Fruit fly (Drosophila melanogaster): ENCODE results near the gene dpr3.

Gene dpr3

DNA sequence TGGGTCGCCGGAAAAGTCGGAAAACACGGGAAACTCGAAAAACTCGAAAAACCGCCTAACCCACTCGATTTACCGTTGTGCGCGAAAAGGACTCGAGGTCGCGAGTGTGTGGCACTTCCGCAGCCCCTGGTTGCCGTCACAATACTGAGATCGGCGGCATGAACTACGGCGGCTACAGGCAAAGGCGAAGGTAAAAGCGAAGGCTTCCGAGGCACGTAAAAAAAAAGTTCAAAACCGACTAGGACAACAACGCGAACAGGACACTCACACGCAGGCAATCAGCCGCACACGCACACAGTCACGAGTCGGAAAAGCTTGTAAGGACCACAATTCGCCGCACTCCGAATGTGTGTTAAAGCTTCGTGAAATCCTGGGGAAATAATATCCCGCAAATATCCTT, at the start of gene dpr3:
Gene dpr3 (minus strand): TSS at position 133 of the 400 bp plus-strand sequence.
- TF ChIP-seq CG17801 (GFP tag; optimal IDR thresholded peaks at IDR 0.05; ENCODE audit: partially characterized antibody): no peak

DNA sequence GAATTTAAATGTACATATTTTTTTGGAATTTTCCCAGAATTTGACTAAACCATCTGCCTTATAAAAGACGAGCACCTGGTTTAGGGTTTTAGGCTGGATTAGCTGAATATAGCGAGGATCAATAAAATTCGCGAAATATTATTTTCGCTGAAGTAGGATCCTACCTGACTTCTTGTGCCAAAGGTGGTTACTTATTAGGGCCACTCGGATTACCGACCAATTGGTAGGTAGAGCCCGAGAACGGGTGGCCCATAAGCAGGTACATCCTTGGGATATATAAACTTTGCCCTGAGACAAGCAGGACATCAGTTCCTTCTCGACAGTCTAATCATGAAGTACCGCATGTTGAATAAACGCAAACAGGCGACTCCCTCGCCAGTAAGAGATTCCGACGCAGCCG, 45.8 kb upstream of the dpr3 start, which contains the start of gene CG15382:
Gene CG15382 (plus strand): TSS at position 301 of the 400 bp plus-strand sequence.
- TF ChIP-seq CG17801 (GFP tag; optimal IDR thresholded peaks at IDR 0.05; ENCODE audit: partially characterized antibody): no peak

DNA sequence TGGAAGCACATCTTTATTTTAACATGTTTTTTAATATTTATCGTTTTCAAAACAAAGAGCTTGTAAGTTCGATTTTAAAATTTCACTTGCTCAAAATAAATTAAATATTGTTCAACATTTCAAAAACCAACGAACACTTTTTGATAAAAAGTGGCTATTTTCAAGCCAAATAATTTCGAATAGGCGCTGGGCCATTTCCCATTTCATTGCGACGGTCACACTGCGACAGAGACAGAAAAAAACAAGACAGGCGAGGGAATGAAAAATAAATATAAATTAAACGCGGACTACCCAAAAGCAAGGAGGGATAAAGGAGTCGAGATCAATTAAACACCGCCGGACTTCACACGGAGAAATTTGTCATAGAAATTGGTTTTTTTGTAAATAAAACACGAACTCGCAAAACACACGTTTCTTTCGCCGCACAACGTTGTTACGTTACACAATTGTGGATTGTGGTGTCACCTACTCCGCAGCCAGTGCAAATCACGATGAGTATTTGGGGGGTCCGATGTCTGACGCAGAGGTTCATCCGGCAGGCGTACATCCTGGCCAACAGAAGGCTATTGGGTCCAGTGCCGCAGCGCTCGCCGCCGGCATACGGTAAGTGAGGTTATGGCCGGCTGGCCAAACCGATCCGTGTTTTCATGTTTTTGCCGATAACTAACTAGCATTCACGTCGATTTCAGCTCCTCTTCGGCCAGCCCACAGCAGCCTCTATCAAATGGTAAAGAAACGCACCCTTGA, 42.0 kb upstream of the dpr3 start, which contains the start of gene AIF:
Gene AIF (plus strand): TSS at position 211 of the 747 bp plus-strand sequence.
- peak; percentile 3 for TF ChIP-seq CG17801 (GFP tag; optimal IDR thresholded peaks at IDR 0.05; ENCODE audit: partially characterized antibody)

DNA sequence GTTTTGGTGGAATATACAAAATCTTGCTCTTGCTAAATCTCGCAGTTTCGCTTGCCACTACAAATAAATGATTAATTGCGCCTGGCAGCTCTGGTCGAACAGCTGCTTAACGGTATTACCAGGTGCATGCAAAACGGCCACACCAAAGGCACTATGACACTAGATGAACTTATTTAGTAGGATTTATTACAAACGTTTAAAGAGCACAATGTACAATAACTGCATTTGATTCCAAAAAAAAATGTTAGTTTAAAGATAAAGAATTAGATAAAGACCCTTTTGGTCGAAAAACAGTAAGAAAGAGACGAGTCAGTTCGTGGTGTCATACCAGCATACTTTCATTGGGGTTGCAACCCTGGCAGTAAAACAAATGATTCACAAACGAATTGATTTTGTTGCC, 37.5 kb upstream of the dpr3 start, which contains the start of the genes CG11723 and Tbcd:
Gene CG11723 (minus strand): TSS at position 68 of the 400 bp plus-strand sequence.
Gene Tbcd (plus strand): TSS at position 311 of the 400 bp plus-strand sequence.
- TF ChIP-seq CG17801 (GFP tag; optimal IDR thresholded peaks at IDR 0.05; ENCODE audit: partially characterized antibody): peak; percentile 96

DNA sequence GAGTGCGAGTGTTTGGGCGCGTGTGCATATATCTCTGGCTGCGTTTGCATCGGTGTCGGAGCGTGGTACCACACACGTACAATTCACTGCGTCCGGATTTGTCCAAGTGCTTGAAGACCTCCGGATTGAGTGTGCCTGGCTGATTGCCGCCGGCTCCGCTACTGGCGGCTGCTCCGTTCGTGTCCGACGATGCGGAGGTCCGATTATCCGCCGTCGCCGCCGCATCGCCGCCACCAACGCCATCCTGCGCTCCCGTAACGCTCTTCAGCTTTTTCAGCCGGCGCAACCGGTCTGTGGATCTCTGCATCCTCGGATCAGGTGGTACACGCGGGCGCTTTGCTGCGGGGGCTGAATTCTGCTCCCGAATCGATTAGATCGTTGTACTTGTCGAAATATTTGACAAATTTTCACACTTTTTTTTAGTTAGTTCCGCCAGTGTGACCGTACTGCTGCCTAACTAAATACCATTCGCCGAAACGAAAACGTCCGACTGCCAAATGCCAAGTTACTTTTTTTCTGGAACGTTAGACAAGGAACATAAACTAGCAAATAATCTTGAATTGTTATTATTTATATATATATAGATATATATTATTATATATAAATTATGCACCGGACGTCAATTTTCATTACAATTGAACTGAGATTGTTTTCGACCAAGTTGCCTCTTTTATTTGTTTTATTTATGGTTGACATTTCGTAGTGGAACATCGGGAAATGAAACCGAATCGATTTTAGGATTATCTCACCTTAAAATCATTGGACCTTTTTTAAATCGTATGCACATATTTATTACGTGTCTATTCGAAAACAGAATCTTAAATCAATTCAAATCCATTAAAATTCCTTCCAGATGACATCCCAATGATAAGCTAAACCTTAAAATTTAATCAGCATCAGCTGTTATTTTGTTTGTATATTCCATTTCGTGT, 35.3 kb upstream of the dpr3 start, which contains the start of gene tho2:
Gene tho2 (minus strand): TSS at position 463 of the 932 bp plus-strand sequence.
- TF ChIP-seq CG17801 (GFP tag; optimal IDR thresholded peaks at IDR 0.05; ENCODE audit: partially characterized antibody): no peak

DNA sequence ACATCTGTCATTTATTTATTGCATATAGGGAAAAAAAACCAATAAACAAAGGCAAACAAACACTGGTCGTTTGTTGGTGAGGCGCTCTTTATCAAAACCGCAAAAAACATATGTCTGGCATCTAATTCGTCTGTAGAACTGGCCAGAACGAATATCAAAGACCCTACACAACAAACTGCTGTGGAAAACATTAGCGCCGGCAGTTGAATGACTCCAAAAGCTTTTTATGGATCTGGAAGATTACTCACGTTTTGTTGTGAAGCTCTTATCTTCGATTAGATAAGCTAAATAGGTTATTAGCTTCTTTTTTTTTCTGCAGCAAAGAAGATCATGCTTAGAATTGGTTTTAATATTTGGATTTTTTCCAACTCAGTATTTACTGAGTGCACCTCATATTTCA, 23.3 kb upstream of the dpr3 start:
- TF ChIP-seq CG17801 (GFP tag; optimal IDR thresholded peaks at IDR 0.05; ENCODE audit: partially characterized antibody): no peak

DNA sequence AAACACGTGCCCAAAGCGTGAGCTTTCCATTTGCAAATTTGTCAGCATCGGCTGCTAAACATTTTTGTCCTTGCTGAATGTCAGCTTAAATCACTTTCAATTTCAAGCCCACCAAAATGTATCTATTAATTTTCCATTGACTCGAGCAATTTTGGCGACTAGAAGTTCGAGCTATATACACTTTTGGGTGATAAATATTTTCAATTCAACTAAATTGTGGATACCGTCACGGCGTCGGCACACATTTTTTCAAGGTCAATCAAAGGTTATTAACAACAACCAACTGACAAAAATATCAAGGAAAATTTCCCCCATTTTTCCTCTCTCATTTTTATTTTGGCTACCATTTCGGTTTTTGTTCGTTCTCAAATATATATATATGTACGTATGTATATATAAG, 22.5 kb upstream of the dpr3 start:
- TF ChIP-seq CG17801 (GFP tag; optimal IDR thresholded peaks at IDR 0.05; ENCODE audit: partially characterized antibody): no peak

DNA sequence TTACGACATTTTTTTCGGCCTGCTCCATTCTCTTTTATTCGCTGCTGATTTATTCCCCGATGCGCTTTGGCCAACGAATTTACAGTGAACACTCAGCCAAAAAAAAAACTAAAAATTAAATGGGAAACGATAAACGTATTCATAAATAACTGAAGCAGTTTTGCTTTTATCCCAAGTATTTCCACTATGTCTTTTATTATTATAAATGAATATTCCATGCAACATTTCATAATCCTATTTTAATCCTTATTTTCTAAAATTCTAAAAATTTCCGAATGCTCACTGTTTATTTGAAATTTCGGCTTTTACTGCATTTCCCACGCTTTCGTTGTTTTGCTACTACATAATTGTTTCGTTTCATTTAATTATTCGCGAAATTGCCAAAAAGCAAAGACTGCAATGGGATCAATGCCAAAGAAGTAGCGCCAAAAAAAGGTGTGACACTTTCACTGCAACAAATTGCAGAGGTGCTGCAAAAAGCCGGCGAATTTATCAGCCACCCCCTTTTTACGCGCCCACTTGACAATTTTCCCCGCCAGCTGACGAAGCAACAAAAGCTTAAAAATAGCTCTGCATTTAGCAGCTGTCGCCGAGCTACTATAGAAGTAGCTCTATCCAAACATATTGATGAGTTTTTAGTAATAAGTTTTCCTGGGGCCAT, 21.9 kb upstream of the dpr3 start:
- peak; percentile 69 for TF ChIP-seq CG17801 (GFP tag; optimal IDR thresholded peaks at IDR 0.05; ENCODE audit: partially characterized antibody)

DNA sequence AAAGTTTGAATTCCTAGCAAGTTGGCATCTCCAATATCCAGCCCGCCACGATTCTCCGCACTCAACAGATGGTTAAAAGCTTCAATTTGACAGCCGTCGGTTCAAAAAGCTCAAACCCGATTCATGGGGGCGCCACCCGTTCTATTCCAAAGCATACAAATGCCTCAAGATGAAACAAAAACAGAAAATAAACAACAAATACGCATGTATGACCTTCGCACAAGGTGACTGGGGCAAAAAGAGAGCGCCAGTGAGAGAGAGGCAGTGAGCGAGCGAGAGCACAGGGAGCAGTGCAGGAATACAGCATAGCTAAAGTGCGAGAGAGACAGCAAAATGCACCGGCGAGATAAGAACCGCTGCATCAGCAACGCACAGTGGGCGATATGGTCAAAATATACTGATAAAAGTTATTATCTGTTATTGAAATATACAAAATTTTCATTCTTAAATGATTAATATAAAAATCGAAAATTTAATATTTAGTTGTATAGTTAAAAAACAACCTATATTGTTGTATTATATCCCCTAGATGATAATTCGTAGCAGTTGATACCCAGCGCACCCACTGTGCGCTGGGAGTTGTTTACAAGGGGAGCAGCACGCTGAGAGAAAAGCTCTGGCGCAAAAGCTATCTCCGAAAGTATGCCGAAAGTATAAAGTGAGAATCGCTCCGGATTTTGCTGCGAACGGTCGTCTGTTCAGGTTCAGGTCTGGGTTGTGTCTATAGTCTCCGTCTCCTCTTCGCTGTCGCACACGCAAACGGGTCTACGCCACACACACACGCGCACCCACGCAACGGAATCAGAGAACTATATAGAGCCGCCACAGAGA, 20.7 kb upstream of the dpr3 start, which contains the start of gene Glyp:
Gene Glyp (plus strand): TSS at position 657 of the 831 bp plus-strand sequence.
- peak; percentile 99 for TF ChIP-seq CG17801 (GFP tag; optimal IDR thresholded peaks at IDR 0.05; ENCODE audit: partially characterized antibody)

DNA sequence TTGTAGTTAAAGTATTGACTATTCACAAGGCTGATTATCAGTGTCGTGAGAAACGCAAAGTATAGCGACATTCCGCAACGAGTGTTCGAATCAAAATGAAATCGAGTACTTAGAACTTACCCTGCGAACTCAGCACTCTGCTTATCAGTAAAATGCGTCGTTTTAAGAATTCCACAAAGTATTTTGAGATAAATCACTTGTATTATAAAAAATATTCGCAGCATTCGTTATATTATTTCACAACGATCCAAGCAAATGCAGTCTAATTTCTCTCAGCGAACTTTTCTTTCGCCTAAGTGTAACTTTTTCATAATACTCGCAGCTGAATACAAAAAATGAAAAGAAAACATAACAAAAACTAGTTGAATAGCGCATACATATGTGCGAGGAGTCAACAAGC, 19.5 kb upstream of the dpr3 start, which contains the start of gene CG4259:
Gene CG4259 (minus strand): TSS at position 101 of the 400 bp plus-strand sequence.
- TF ChIP-seq CG17801 (GFP tag; optimal IDR thresholded peaks at IDR 0.05; ENCODE audit: partially characterized antibody): no peak

DNA sequence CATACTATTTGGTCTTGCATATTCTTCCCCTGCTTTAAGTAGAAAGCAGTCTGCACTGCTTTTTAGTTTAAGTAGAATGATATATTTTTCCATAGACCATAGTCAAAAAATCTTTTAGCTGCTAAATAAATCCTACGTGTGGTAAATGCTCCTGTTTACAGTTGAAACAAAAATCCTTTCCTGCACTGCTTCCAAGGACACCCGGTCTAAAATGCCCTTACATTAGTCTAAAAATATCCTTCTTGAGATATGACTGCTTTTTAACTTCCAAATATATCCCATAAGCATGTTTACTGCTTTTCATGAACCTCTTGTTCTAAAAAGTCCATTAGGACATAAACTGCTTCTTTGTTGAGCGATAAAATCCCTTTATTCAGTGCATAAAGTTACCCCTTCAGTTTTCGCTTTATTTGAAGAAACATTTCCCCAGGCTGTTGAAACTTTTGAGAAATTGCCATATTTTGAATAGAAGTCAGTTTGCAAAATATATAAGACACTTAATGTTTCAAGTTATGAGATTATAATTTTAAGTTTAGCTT, 741 bp upstream of the dpr3 start:
- no peak for TF ChIP-seq CG17801 (GFP tag; optimal IDR thresholded peaks at IDR 0.05; ENCODE audit: partially characterized antibody)

DNA sequence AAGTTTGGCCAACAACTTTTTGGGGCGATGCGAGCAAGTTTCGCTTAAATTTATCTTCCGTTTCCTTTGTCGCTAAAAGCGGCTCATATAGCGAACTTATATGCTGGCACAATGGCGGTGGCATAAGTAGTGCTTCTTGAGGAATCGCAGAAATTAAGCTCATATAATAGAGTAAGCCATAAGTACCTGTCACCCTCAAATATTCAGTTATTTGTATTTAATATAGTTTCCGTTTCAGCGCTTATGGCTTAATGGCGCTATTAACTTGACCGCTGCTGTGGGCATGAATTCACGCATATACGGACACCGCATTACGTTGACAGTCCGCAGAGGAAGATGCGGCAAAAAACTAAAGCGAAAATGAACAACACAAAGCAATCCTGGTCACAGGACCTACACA, 19.4 kb downstream of the dpr3 start:
- TF ChIP-seq CG17801 (GFP tag; optimal IDR thresholded peaks at IDR 0.05; ENCODE audit: partially characterized antibody): no peak

DNA sequence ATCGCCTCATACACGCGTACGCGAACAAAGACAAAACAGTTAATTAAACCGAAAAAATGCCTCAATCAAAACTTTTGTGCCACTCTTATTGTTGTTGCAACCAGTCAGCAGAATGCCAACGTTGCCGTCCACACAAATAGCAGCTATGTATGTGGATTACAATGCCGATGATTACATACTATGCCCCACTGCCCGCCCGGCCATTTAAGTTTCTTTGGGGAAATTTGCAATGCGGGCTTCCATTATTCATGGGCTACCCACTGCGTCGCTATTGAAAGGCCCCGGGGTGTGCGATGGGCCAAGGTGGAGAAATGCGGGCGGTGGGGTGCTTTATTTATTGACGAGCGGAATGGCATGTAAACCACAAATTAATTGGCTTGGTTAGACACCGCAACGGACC, 25.3 kb downstream of the dpr3 start:
- TF ChIP-seq CG17801 (GFP tag; optimal IDR thresholded peaks at IDR 0.05; ENCODE audit: partially characterized antibody): no peak

DNA sequence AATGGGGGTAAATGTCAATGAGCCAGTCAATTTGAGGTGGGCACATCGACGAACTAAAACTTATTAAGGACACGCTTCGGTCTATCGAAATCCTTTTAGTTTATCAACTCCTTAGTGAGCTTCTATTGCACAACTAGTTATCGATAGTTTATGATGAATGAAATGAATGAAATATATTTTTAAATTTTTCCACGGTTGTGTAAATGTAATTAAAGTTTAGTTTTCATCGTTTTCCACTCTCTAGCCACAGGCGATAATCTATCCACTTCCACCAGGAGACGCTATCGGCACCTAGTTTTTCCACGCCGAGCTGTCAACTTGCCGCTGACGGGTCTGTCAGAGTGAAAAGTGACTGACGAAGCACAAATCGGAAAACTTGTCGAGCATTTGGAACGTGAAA, 30.1 kb downstream of the dpr3 start, which contains the start of gene CG12674:
Gene CG12674 (plus strand): TSS at position 301 of the 400 bp plus-strand sequence.
- no peak for TF ChIP-seq CG17801 (GFP tag; optimal IDR thresholded peaks at IDR 0.05; ENCODE audit: partially characterized antibody)

Data from ovary, adult (tissue).